Worm (Caenorhabditis elegans) whole organism, young adult: ENCODE data around the gene tag-340.

Experiments used
- D2030.7 ChIP-seq: fragments of 200-800 bp; sonication (Bioruptor generic); IDR thresholded peaks from 2 replicates; pipeline ENCODE4 v1.3.6; 2022; ENCODE audit warnings: missing genetic modification reagents, missing genetic modification characterization, missing compliant biosample characterization
- ets-4 ChIP-seq: fragments of 200-800 bp; sonication (Bioruptor generic); optimal IDR thresholded peaks from 2 replicates; lab custom pipeline; 2018; ENCODE audit warnings: mild to moderate bottlenecking, missing genetic modification characterization, missing compliant biosample characterization
- fkh-3 ChIP-seq: sonication (generic microtip); optimal IDR thresholded peaks from 2 replicates; lab custom pipeline; 2016; ENCODE audit warnings: mild to moderate bottlenecking, missing genetic modification characterization, missing compliant biosample characterization
- nfya-2 ChIP-seq: fragments of 200-800 bp; sonication (Bioruptor generic); IDR thresholded peaks from 2 replicates; pipeline ENCODE4 v1.3.6; 2022; ENCODE audit warnings: missing genetic modification reagents, missing genetic modification characterization, missing compliant biosample characterization
- snpc-4 ChIP-seq, 5 experiments: fragments of 150-350 bp in 1 of 5; sonication (generic microtip) in 4 of 5; optimal IDR thresholded peaks; 2 replicates each; lab custom pipeline; 2014 to 2018; ENCODE audit warnings: missing genetic modification characterization in 5 of 5, missing biosample characterization in 3 of 5, antibody characterized with exemption in 2 of 5, mild to moderate bottlenecking in 2 of 5, missing compliant biosample characterization in 2 of 5, missing genotype in 2 of 5, moderate library complexity in 2 of 5, missing genetic modification reagents in 1 of 5
- unc-62 ChIP-seq: fragments of 150-350 bp; optimal IDR thresholded peaks from 2 replicates; lab custom pipeline; 2014; ENCODE audit warnings: missing biosample characterization, missing genetic modification reagents, missing genetic modification characterization
- zim-3 ChIP-seq: sonication (generic microtip); optimal IDR thresholded peaks from 2 replicates; lab custom pipeline; 2017; ENCODE audit warnings: mild to moderate bottlenecking, missing genetic modification characterization, moderate library complexity, missing compliant biosample characterization
- ztf-6 ChIP-seq: fragments of 200-800 bp; sonication (Bioruptor generic); IDR thresholded peaks from 2 replicates; pipeline ENCODE4 v1.3.6; 2022; ENCODE audit warnings: missing genetic modification reagents, missing genetic modification characterization, missing compliant biosample characterization

ce11 chrIII:4917077-4917476 lies 16.8 kb downstream of the tag-340 start, which contains the start of gene rars-1:
- TF ChIP-seq ets-4 (GFP tag; lab: Kevin White, UChicago) (no peak), ztf-6 (GFP tag; lab: Robert Waterston, UW) (no peak), nfya-2 (GFP tag; lab: Robert Waterston, UW) (no peak), zim-3 (tag; lab: Kevin White, UChicago) (no peak), snpc-4 (GFP tag; optimal IDR thresholded peaks at IDR 0.05; lab: Kevin White, UChicago) (no peak), snpc-4 (tag; optimal IDR thresholded peaks at IDR 0.05; lab: Kevin White, UChicago) (no peak), D2030.7 (GFP tag; lab: Robert Waterston, UW) (no peak), unc-62 (GFP tag; lab: Kevin White, UChicago) (no peak), fkh-3 (no peak)
